Fruit fly (Drosophila melanogaster) whole organism, adult: Measurements from ENCODE around the gene Atg4b.

Source experiments
- CG11617 ChIP-seq: fragments of 200-800 bp; sonication (Bioruptor generic); optimal IDR thresholded peaks from 2 replicates; lab custom pipeline; 2017; ENCODE audit warnings: mild to moderate bottlenecking, missing biosample characterization, missing genetic modification reagents, missing genetic modification characterization
- CG12768 ChIP-seq: fragments of 200-800 bp; sonication (Bioruptor generic); optimal IDR thresholded peaks from 2 replicates; lab custom pipeline; 2017; ENCODE audit warnings: missing biosample characterization, missing genetic modification characterization, mild to moderate bottlenecking, moderate library complexity, missing genetic modification reagents
- CG7045 ChIP-seq: fragments of 200-800 bp; sonication (Bioruptor generic); optimal IDR thresholded peaks from 2 replicates; lab custom pipeline; 2017; ENCODE audit warnings: missing biosample characterization, mild to moderate bottlenecking, missing genetic modification characterization
- kay ChIP-seq: fragments of 200-800 bp; sonication (Bioruptor generic); peaks from one replicate; lab custom pipeline; 2016; ENCODE audit warnings: missing biosample characterization, missing genetic modification characterization, borderline replicate concordance
- ovo ChIP-seq: fragments of 200-800 bp; sonication (Bioruptor generic); optimal IDR thresholded peaks from 2 replicates; lab custom pipeline; 2016; ENCODE audit warnings: missing biosample characterization, missing genetic modification characterization
- pad ChIP-seq: fragments of 200-800 bp; sonication (Bioruptor generic); optimal IDR thresholded peaks from 3 replicates; lab custom pipeline; 2017; ENCODE audit warnings: missing biosample characterization, missing genetic modification characterization, mild to moderate bottlenecking, moderate library complexity, missing genetic modification reagents
- tj ChIP-seq: fragments of 200-800 bp; sonication (Bioruptor generic); optimal IDR thresholded peaks from 3 replicates; lab custom pipeline; 2017; ENCODE audit warnings: missing biosample characterization, mild to moderate bottlenecking, missing genetic modification characterization, moderate library complexity
- toe ChIP-seq: fragments of 200-800 bp; sonication (Bioruptor generic); optimal IDR thresholded peaks from 2 replicates; lab custom pipeline; 2016; ENCODE audit warnings: missing biosample characterization, missing genetic modification characterization

- TF ChIP-seq ovo (GFP tag; lab: Kevin White, UChicago) = no peak
- TF ChIP-seq kay (GFP tag; lab: Kevin White, UChicago) = no peak
- TF ChIP-seq pad (GFP tag; lab: Kevin White, UChicago) = no peak
- no peak for TF ChIP-seq CG7045
- TF ChIP-seq CG12768 = no peak
- no peak for TF ChIP-seq toe (GFP tag; lab: Kevin White, UChicago)
- no peak for TF ChIP-seq CG11617 (GFP tag; lab: Kevin White, UChicago)
- TF ChIP-seq tj (GFP tag; lab: Kevin White, UChicago) = no peak
Observed at dm6 chr3R:15354019-15354418, 2.7 kb downstream of the Atg4b start.
